Fruit fly (Drosophila melanogaster) whole organism, embryonic: ENCODE measurements around the gene CG31675.

ENCODE experiments used
- Abd-B ChIP-seq: fragments of 200-800 bp; sonication (Bioruptor generic); optimal IDR thresholded peaks from 2 replicates; lab custom pipeline; 2018; ENCODE audit warnings: missing biosample characterization, mild to moderate bottlenecking, missing genetic modification characterization, moderate library complexity
- Atf-2 ChIP-seq: fragments of 200-800 bp; sonication (Bioruptor generic); optimal IDR thresholded peaks from 2 replicates; lab custom pipeline; 2016; ENCODE audit warnings: missing biosample characterization, missing genetic modification characterization
- Awh ChIP-seq: fragments of 200-800 bp; sonication (Bioruptor generic); IDR thresholded peaks from 2 replicates; pipeline ENCODE4, ENCODE4 v1.3.6; 2022; ENCODE audit warnings: missing biosample characterization, missing genetic modification characterization
- Bdp1 ChIP-seq: fragments of 200-800 bp; sonication (Bioruptor generic); optimal IDR thresholded peaks from 3 replicates; lab custom pipeline; 2016; ENCODE audit warnings: missing biosample characterization, missing genetic modification characterization
- BtbVII ChIP-seq: fragments of 200-800 bp; sonication (Bioruptor generic); optimal IDR thresholded peaks from 3 replicates; lab custom pipeline; 2017; ENCODE audit warnings: missing biosample characterization, mild to moderate bottlenecking, missing genetic modification characterization
- CG10565 ChIP-seq: fragments of 200-800 bp; sonication (Bioruptor generic); optimal IDR thresholded peaks from 3 replicates; lab custom pipeline; 2016; ENCODE audit warnings: missing biosample characterization, mild to moderate bottlenecking, missing genetic modification characterization
- CG11560 ChIP-seq: fragments of 200-800 bp; sonication (Bioruptor generic); IDR thresholded peaks from 3 replicates; pipeline ENCODE4 v1.3.6; 2022; ENCODE audit warnings: missing biosample characterization, missing genetic modification characterization
- CG12942 ChIP-seq: fragments of 200-800 bp; sonication (Bioruptor generic); optimal IDR thresholded peaks from 3 replicates; lab custom pipeline; 2016; ENCODE audit warnings: missing biosample characterization, missing genetic modification characterization
- CG15601 ChIP-seq: fragments of 200-800 bp; sonication (Bioruptor generic); optimal IDR thresholded peaks from 3 replicates; lab custom pipeline; 2019; ENCODE audit warnings: missing biosample characterization, mild to moderate bottlenecking, missing genetic modification characterization, moderate library complexity
- CG17186 ChIP-seq: fragments of 200-800 bp; sonication (Bioruptor generic); optimal IDR thresholded peaks from 3 replicates; lab custom pipeline; 2017; ENCODE audit warnings: missing biosample characterization, missing genetic modification reagents, missing genetic modification characterization
- CG17328 ChIP-seq: fragments of 200-800 bp; sonication (Bioruptor generic); IDR thresholded peaks from 2 replicates; pipeline ENCODE4 v1.3.6; 2022; ENCODE audit warnings: missing biosample characterization, missing genetic modification characterization
- CG17361 ChIP-seq: fragments of 200-800 bp; sonication (Bioruptor generic); IDR thresholded peaks from 3 replicates; pipeline ENCODE4 v1.3.6; 2022; ENCODE audit warnings: missing biosample characterization, missing genetic modification characterization
- CG2199 ChIP-seq: fragments of 200-800 bp; sonication (Bioruptor generic); IDR thresholded peaks from 3 replicates; pipeline ENCODE4 v1.3.6; 2022; ENCODE audit warnings: missing biosample characterization, missing genetic modification characterization
- CG4404 ChIP-seq: fragments of 200-800 bp; sonication (Bioruptor generic); IDR thresholded peaks from 2 replicates; pipeline ENCODE4 v1.3.6; 2022; ENCODE audit warnings: missing biosample characterization, missing genetic modification characterization
- CG7357 ChIP-seq: fragments of 200-800 bp; sonication (Bioruptor generic); IDR thresholded peaks from 3 replicates; pipeline ENCODE4 v1.3.6; 2022; ENCODE audit warnings: missing biosample characterization, missing genetic modification characterization
- Dek ChIP-seq: fragments of 200-800 bp; sonication (Bioruptor generic); optimal IDR thresholded peaks from 3 replicates; lab custom pipeline; 2019; ENCODE audit warnings: missing biosample characterization, mild to moderate bottlenecking, missing genetic modification characterization, moderate library complexity
- Gsc ChIP-seq: fragments of 200-800 bp; sonication (Bioruptor generic); IDR thresholded peaks from 2 replicates; pipeline ENCODE4 v1.3.6; 2022; ENCODE audit warnings: missing biosample characterization, missing genetic modification characterization
- Gug ChIP-seq: fragments of 200-800 bp; sonication (Bioruptor generic); IDR thresholded peaks from 4 replicates; pipeline ENCODE4 v1.3.6; 2022; ENCODE audit warnings: missing biosample characterization, missing genetic modification characterization
- HLH4C ChIP-seq: fragments of 200-800 bp; sonication (Bioruptor generic); IDR thresholded peaks from 3 replicates; pipeline ENCODE4 v1.3.6; 2022; ENCODE audit warnings: missing biosample characterization, missing genetic modification characterization; ENCODE audit not compliant: partially characterized antibody
- Hey ChIP-seq: fragments of 200-800 bp; sonication (Bioruptor generic); optimal IDR thresholded peaks from 3 replicates; lab custom pipeline; 2018; ENCODE audit warnings: missing biosample characterization, mild to moderate bottlenecking, missing genetic modification characterization
- Jarid2 ChIP-seq: fragments of 200-800 bp; sonication (Bioruptor generic); optimal IDR thresholded peaks from 3 replicates; lab custom pipeline; 2017; ENCODE audit warnings: mild to moderate bottlenecking, missing biosample characterization, missing genetic modification reagents, missing genetic modification characterization
- MBD-R2 ChIP-seq: fragments of 200-800 bp; sonication (Bioruptor generic); IDR thresholded peaks from 2 replicates; pipeline ENCODE4 v1.3.6; 2022; ENCODE audit warnings: missing biosample characterization, missing genetic modification characterization
- MESR4 ChIP-seq: fragments of 200-800 bp; sonication (Bioruptor generic); optimal IDR thresholded peaks from 2 replicates; lab custom pipeline; 2018; ENCODE audit warnings: missing biosample characterization, mild to moderate bottlenecking, missing genetic modification characterization, moderate library complexity
- Med ChIP-seq: fragments of 200-800 bp; sonication (Bioruptor generic); peaks from one replicate; lab custom pipeline; 2016; ENCODE audit warnings: missing biosample characterization, missing genetic modification characterization, mild to moderate bottlenecking, inconsistent platforms, moderate library complexity
- Myb ChIP-seq: fragments of 200-800 bp; sonication (Bioruptor generic); optimal IDR thresholded peaks from 2 replicates; lab custom pipeline; 2016; ENCODE audit warnings: missing biosample characterization, missing genetic modification characterization
- NC2α ChIP-seq: fragments of 200-800 bp; sonication (Bioruptor generic); optimal IDR thresholded peaks from 2 replicates; lab custom pipeline; 2016; ENCODE audit warnings: missing biosample characterization, missing genetic modification characterization
- PHDP ChIP-seq: fragments of 200-800 bp; sonication (Bioruptor generic); optimal IDR thresholded peaks from 3 replicates; lab custom pipeline; 2018; ENCODE audit warnings: missing biosample characterization, mild to moderate bottlenecking, missing genetic modification characterization, moderate library complexity
- Pdp1 ChIP-seq, 2 experiments: fragments of 200-800 bp; sonication (Bioruptor generic); optimal IDR thresholded peaks; 3 replicates each; lab custom pipeline; 2016; ENCODE audit warnings: missing biosample characterization in 2 of 2, missing genetic modification characterization in 2 of 2, mild to moderate bottlenecking in 1 of 2, moderate library complexity in 1 of 2
- Rx ChIP-seq: fragments of 200-800 bp; sonication (Bioruptor generic); IDR thresholded peaks from 2 replicates; pipeline ENCODE4 v1.3.6; 2022; ENCODE audit warnings: missing biosample characterization, missing genetic modification characterization
- Spps ChIP-seq: fragments of 200-800 bp; sonication (Bioruptor generic); optimal IDR thresholded peaks from 2 replicates; lab custom pipeline; 2018; ENCODE audit warnings: missing biosample characterization, mild to moderate bottlenecking, missing genetic modification characterization
- bbx ChIP-seq: fragments of 200-800 bp; sonication (Bioruptor generic); IDR thresholded peaks from 2 replicates; pipeline ENCODE4 v1.3.6; 2022; ENCODE audit warnings: missing biosample characterization, missing genetic modification characterization; ENCODE audit not compliant: partially characterized antibody
- bsh ChIP-seq, 2 experiments: fragments of 200-800 bp; sonication (Bioruptor generic); optimal IDR thresholded peaks; 2 replicates each; lab custom pipeline; 2017 to 2018; ENCODE audit warnings: mild to moderate bottlenecking in 2 of 2, missing biosample characterization in 2 of 2, missing genetic modification characterization in 2 of 2, moderate library complexity in 1 of 2
- caup ChIP-seq: fragments of 200-800 bp; sonication (Bioruptor generic); optimal IDR thresholded peaks from 3 replicates; lab custom pipeline; 2017; ENCODE audit warnings: missing biosample characterization, mild to moderate bottlenecking, missing genetic modification characterization, moderate library complexity; ENCODE audit not compliant: severe bottlenecking
- cg ChIP-seq: fragments of 200-800 bp; sonication (Bioruptor generic); optimal IDR thresholded peaks from 3 replicates; lab custom pipeline; 2019; ENCODE audit warnings: missing biosample characterization, mild to moderate bottlenecking, missing genetic modification characterization, moderate library complexity
- chn ChIP-seq: fragments of 200-800 bp; sonication (Bioruptor generic); optimal IDR thresholded peaks from 2 replicates; lab custom pipeline; 2016; ENCODE audit warnings: missing biosample characterization, missing genetic modification characterization
- dan ChIP-seq: fragments of 200-800 bp; sonication (Bioruptor generic); IDR thresholded peaks from 2 replicates; pipeline ENCODE4 v1.3.6; 2022; ENCODE audit warnings: missing biosample characterization, missing genetic modification characterization
- ems ChIP-seq: fragments of 200-800 bp; sonication (Bioruptor generic); optimal IDR thresholded peaks from 3 replicates; lab custom pipeline; 2016; ENCODE audit warnings: missing biosample characterization, missing genetic modification characterization
- klu ChIP-seq: fragments of 200-800 bp; sonication (Bioruptor generic); IDR thresholded peaks from 2 replicates; pipeline ENCODE4 v1.3.6; 2022; ENCODE audit warnings: missing biosample characterization, missing genetic modification characterization
- nerfin-2 ChIP-seq: fragments of 200-800 bp; sonication (Bioruptor generic); IDR thresholded peaks from 2 replicates; pipeline ENCODE4 v1.3.6; 2022; ENCODE audit warnings: missing biosample characterization, missing genetic modification characterization; ENCODE audit not compliant: partially characterized antibody
- nom ChIP-seq: fragments of 200-800 bp; sonication (Bioruptor generic); optimal IDR thresholded peaks from 2 replicates; lab custom pipeline; 2017; ENCODE audit warnings: missing biosample characterization, missing genetic modification characterization, mild to moderate bottlenecking, moderate library complexity, missing genetic modification reagents
- oc ChIP-seq: fragments of 200-800 bp; sonication (Bioruptor generic); optimal IDR thresholded peaks from 2 replicates; lab custom pipeline; 2018; ENCODE audit warnings: missing biosample characterization, mild to moderate bottlenecking, missing genetic modification characterization, moderate library complexity
- prd ChIP-seq, 3 experiments: fragments of >200 bp in 2 of 3; fragments of 200-800 bp in 1 of 3; sonication (Bioruptor generic) in 1 of 3; optimal IDR thresholded peaks in 2 of 3; IDR thresholded peaks in 1 of 3; 2 replicates in 2 of 3; 3 replicates in 1 of 3; pipeline versions ENCODE4 v1.3.6 to Lab custom; 2017 to 2022; ENCODE audit warnings: missing biosample characterization in 1 of 3, missing genetic modification characterization in 1 of 3
- ranshi ChIP-seq: fragments of 200-800 bp; sonication (Bioruptor generic); IDR thresholded peaks from 2 replicates; pipeline ENCODE4 v1.3.6; 2022; ENCODE audit warnings: missing biosample characterization, missing genetic modification characterization
- sima ChIP-seq: fragments of 200-800 bp; sonication (Bioruptor generic); optimal IDR thresholded peaks from 2 replicates; lab custom pipeline; 2016; ENCODE audit warnings: missing biosample characterization, missing genetic modification characterization
- sna ChIP-seq: fragments of 200-800 bp; sonication (Bioruptor generic); IDR thresholded peaks from 2 replicates; pipeline ENCODE4 v1.3.6; 2022; ENCODE audit warnings: missing biosample characterization, missing genetic modification characterization; ENCODE audit not compliant: partially characterized antibody
- tap ChIP-seq: fragments of 200-800 bp; optimal IDR thresholded peaks from 3 replicates; lab custom pipeline; 2019; ENCODE audit warnings: missing biosample characterization, mild to moderate bottlenecking, missing genetic modification characterization, moderate library complexity
- tio ChIP-seq: fragments of 200-800 bp; sonication (Bioruptor generic); optimal IDR thresholded peaks from 2 replicates; lab custom pipeline; 2017; ENCODE audit warnings: missing biosample characterization, missing genetic modification characterization, inconsistent platforms
- tll ChIP-seq, 2 experiments: fragments of 200-800 bp in 1 of 2; fragments of >200 bp in 1 of 2; sonication (Bioruptor generic) in 1 of 2; optimal IDR thresholded peaks; 2 replicates each; lab custom pipeline; 2017 to 2019; ENCODE audit warnings: missing biosample characterization in 2 of 2, missing genetic modification characterization in 2 of 2, mild to moderate bottlenecking in 1 of 2, moderate library complexity in 1 of 2
- wek ChIP-seq: fragments of 200-800 bp; sonication (Bioruptor generic); optimal IDR thresholded peaks from 3 replicates; lab custom pipeline; 2018; ENCODE audit warnings: missing biosample characterization, mild to moderate bottlenecking, missing genetic modification characterization, moderate library complexity
- zf30C ChIP-seq: fragments of 200-800 bp; sonication (Bioruptor generic); optimal IDR thresholded peaks from 3 replicates; lab custom pipeline; 2018; ENCODE audit warnings: missing biosample characterization, mild to moderate bottlenecking, missing genetic modification characterization

The CG31675 gene

dm6 chr2L:20918733-20919132 is 51.2 kb downstream of the CG31675 start, which contains the start of the genes CG43739 and sky (continued):
- TF ChIP-seq ems (GFP tag; lab: Kevin White, UChicago): peak; percentile 38
- no peak for TF ChIP-seq CG17328 (GFP tag; lab: Robert Waterston, UW)
- TF ChIP-seq MESR4 (GFP tag; lab: Kevin White, UChicago): peak; percentile 40
- TF ChIP-seq NC2α: no peak
- no peak for TF ChIP-seq Bdp1 (GFP tag; lab: Kevin White, UChicago)
- TF ChIP-seq dan (GFP tag; lab: Robert Waterston, UW): no peak
- TF ChIP-seq Med (GFP tag; lab: Kevin White, UChicago): peak; percentile 90
- TF ChIP-seq Abd-B: peak; percentile 10
- TF ChIP-seq CG4404 (GFP tag; lab: Robert Waterston, UW): no peak
- peak; percentile 1 to 26 for TF ChIP-seq Pdp1 (GFP tag; optimal IDR thresholded peaks at IDR 0.05; lab: Kevin White, UChicago)
- TF ChIP-seq klu: no peak
- TF ChIP-seq Gsc (GFP tag; lab: Robert Waterston, UW): no peak
- TF ChIP-seq PHDP (tag; lab: Kevin White, UChicago): no peak
- peak; percentile 37; the same call in 1 of the 4 replicates for TF ChIP-seq Gug (GFP tag; lab: Robert Waterston, UW)
- no peak for TF ChIP-seq CG2199
- no peak for TF ChIP-seq Awh
- TF ChIP-seq Hey (tag; lab: Kevin White, UChicago): no peak
- TF ChIP-seq MBD-R2 (GFP tag; lab: Robert Waterston, UW): peak; percentile 50
- TF ChIP-seq Atf-2 (GFP tag; lab: Kevin White, UChicago): peak; percentile 15
- no peak for TF ChIP-seq wek
- no peak for TF ChIP-seq tll (GFP tag; optimal IDR thresholded peaks at IDR 0.05; lab: Kevin White, UChicago)
- no peak for TF ChIP-seq Dek (tag; lab: Kevin White, UChicago)
- no peak for TF ChIP-seq CG12942
- TF ChIP-seq bsh (GFP tag; optimal IDR thresholded peaks at IDR 0.05; lab: Kevin White, UChicago): no peak
- TF ChIP-seq HLH4C (GFP tag; lab: Robert Waterston, UW): peak; percentile 77
- no peak; the same call in 2 of the 3 replicates for TF ChIP-seq CG17361
- peak; percentile 14 for TF ChIP-seq CG15601 (tag; lab: Kevin White, UChicago)
- no peak for TF ChIP-seq ranshi (GFP tag; lab: Robert Waterston, UW)
- TF ChIP-seq CG11560 (tag; lab: Robert Waterston, UW): no peak
- TF ChIP-seq nerfin-2 (GFP tag; lab: Robert Waterston, UW): peak; percentile 72
- peak; percentile 38 for TF ChIP-seq Myb (GFP tag; lab: Kevin White, UChicago)
- TF ChIP-seq sna (GFP tag; lab: Robert Waterston, UW): peak; percentile 73
- TF ChIP-seq Rx (GFP tag; lab: Robert Waterston, UW): no peak
- TF ChIP-seq CG7357: no peak
- no peak for TF ChIP-seq sima (GFP tag; lab: Kevin White, UChicago)
- TF ChIP-seq caup (GFP tag; lab: Kevin White, UChicago): no peak
- no peak for TF ChIP-seq Spps (tag; lab: Kevin White, UChicago)
- TF ChIP-seq nom (GFP tag; lab: Kevin White, UChicago): no peak
- no peak for TF ChIP-seq Jarid2 (GFP tag; lab: Kevin White, UChicago)
- peak; percentile 95 for TF ChIP-seq bbx (GFP tag; lab: Robert Waterston, UW)
- TF ChIP-seq cg (GFP tag; lab: Kevin White, UChicago): no peak
- TF ChIP-seq oc (tag; lab: Kevin White, UChicago): no peak
- TF ChIP-seq tap (tag; lab: Kevin White, UChicago): no peak
- TF ChIP-seq CG10565 (GFP tag; lab: Kevin White, UChicago): no peak
- TF ChIP-seq zf30C (GFP tag; lab: Kevin White, UChicago): no peak
- TF ChIP-seq prd (optimal IDR thresholded peaks at IDR 0.05; lab: Kevin White, UChicago): no peak
- peak; percentile 36; the same call in 1 of the 3 replicates for TF ChIP-seq prd (GFP tag; IDR thresholded peaks at IDR 0.05; lab: Robert Waterston, UW)
- TF ChIP-seq CG17186 (GFP tag; lab: Kevin White, UChicago): peak; percentile 86
- TF ChIP-seq tio (GFP tag; lab: Kevin White, UChicago): no peak
- TF ChIP-seq chn (GFP tag; lab: Kevin White, UChicago): peak; percentile 16
- no peak for TF ChIP-seq BtbVII (GFP tag; lab: Kevin White, UChicago)
